Worm (Caenorhabditis elegans): ENCODE results near the gene hars-1.

DNA sequence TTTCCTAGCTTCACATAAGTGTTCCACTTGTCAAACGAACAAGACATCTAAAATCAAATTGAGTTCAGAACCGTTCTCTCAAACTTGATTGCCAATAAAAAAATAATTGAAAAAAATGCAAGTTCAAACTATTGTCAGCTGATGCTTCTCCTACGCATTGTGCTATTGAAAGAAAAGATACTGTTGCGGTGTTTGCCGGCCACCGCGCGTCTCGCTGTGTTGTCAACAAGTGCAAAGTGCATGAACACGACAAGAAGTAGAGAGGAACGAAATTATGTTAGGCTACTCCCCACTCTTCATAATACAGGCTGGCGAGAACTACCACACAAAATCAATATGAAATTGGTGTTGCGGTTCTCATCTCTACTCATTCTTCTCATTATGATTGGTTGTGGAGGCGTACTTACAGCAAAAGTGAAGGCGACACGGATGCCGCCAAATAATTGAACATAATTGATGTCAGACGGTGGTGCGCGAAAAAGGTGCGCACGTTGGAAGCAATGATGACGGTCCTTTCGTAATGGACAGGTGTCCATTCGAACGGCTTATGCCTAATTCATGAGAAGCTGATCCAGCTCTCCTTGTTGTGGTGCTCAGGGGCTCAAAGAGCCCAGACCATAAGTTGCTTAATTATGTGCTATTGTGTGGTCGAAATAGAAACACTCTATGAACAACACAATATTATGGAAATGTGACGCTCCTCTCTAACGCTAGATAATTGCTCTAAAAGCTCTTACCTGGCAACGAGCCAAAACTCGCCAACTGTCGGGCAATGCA, 8.8 kb downstream of the hars-1 start:
- TF ChIP-seq ztf-11 (tag; optimal IDR thresholded peaks at IDR 0.05) (no peak), egl-27 (tag; optimal IDR thresholded peaks at IDR 0.05) (no peak), mep-1 (tag; optimal IDR thresholded peaks at IDR 0.05) (no peak), xbp-1 (tag; optimal IDR thresholded peaks at IDR 0.05) (no peak), elt-3 (tag; optimal IDR thresholded peaks at IDR 0.05) (no peak), lin-13 (GFP tag; optimal IDR thresholded peaks at IDR 0.05) (no peak), C34B4.2 (tag; optimal IDR thresholded peaks at IDR 0.05) (no peak), lin-15B (tag; optimal IDR thresholded peaks at IDR 0.05) (no peak)
